Worm (Caenorhabditis elegans): Measurements from ENCODE around the gene W01A11.1.
A peak's percentile ranks its signal among the peaks of the same experiment; 100 is the strongest.

The W01A11.1 gene

ce11 chrV:6498903-6499302 is at the start of gene W01A11.1:
W01A11.1 (plus strand) TSS chrV:6499224.
- TF ChIP-seq blmp-1 (tag; optimal IDR thresholded peaks at IDR 0.05; ENCODE audit: insufficient read depth): no peak
- TF ChIP-seq gmeb-1 (tag; optimal IDR thresholded peaks at IDR 0.05): no peak
- no peak for TF ChIP-seq sem-4 (tag; optimal IDR thresholded peaks at IDR 0.05)
- TF ChIP-seq nhr-10 (tag; optimal IDR thresholded peaks at IDR 0.05): no peak
- TF ChIP-seq ztf-4 (tag; optimal IDR thresholded peaks at IDR 0.05): no peak
- no peak for TF ChIP-seq sma-3 (GFP tag; optimal IDR thresholded peaks at IDR 0.05)
- TF ChIP-seq aly-2 (tag; optimal IDR thresholded peaks at IDR 0.05): no peak
- no peak for TF ChIP-seq sma-9 (GFP tag; optimal IDR thresholded peaks at IDR 0.05)
- TF ChIP-seq sma-9 (tag; optimal IDR thresholded peaks at IDR 0.05): no peak
- TF ChIP-seq lsy-2 (tag; optimal IDR thresholded peaks at IDR 0.05): no peak
- no peak for TF ChIP-seq ama-1 (optimal IDR thresholded peaks at IDR 0.05)
- TF ChIP-seq C34F6.9 (tag; optimal IDR thresholded peaks at IDR 0.05): no peak
- no peak for TF ChIP-seq fos-1 (tag; optimal IDR thresholded peaks at IDR 0.05)
- TF ChIP-seq lin-11 (tag; optimal IDR thresholded peaks at IDR 0.05): no peak
- no peak for TF ChIP-seq unc-39 (tag; optimal IDR thresholded peaks at IDR 0.05)
- TF ChIP-seq nhr-77 (tag; optimal IDR thresholded peaks at IDR 0.05): no peak
- TF ChIP-seq nhr-21 (tag; optimal IDR thresholded peaks at IDR 0.05): no peak
- no peak for TF ChIP-seq nhr-23 (tag; optimal IDR thresholded peaks at IDR 0.05)

DNA sequence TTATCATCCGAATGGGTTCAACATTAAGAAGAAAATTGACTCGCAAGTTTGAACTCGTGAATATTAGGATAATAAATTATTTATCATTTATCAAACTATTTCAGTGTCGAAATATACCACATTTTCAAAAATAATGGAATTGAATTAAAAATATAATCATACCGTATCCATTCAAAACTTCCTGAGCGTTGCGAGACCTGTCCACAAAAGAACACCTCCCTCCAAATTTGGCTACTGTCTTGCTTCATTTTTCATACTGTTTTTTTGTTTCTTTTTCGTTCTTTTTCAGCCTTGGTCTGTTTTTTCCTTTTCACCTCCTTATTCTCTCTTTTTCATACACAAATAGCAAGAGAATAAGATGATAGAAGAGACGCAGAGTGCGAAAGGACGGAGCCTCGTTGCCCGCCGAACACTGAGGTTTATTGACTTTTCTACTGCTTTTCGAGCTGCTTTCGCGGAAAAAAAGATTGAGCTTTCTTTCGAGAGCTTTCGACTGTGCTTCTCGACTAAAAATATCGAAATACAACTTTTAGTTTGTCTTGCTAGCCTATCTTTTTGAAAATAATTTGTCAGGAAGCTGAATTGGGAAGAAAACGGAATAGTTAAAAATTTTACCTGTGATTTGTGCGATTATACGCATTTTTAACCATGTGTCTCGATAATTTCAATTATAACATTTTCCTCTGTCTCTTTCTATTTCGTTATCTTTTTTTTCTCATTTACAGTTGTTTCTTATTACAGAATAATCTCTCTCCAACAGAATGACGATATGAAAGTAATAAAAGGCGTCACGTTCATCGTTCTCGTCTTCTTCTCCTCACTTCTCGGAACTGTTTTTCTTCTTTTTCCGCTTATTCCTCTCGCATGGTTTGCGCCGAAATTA is 48.7 kb upstream of the W01A11.1 start, which contains the start of gene acl-8:
Gene acl-8 (plus strand): TSS at position 742 of the 883 bp plus-strand sequence.
- no peak for TF ChIP-seq dmd-4 (tag; optimal IDR thresholded peaks at IDR 0.05)
- TF ChIP-seq nhr-10 (tag; optimal IDR thresholded peaks at IDR 0.05): no peak
- peak; percentile 41 for TF ChIP-seq crh-2 (tag; optimal IDR thresholded peaks at IDR 0.05)
- TF ChIP-seq blmp-1 (tag; optimal IDR thresholded peaks at IDR 0.05; ENCODE audit: insufficient read depth): no peak
- TF ChIP-seq zag-1 (tag; optimal IDR thresholded peaks at IDR 0.05): no peak
- TF ChIP-seq fos-1 (tag; optimal IDR thresholded peaks at IDR 0.05): peak; percentile 40
- TF ChIP-seq ceh-82 (tag; optimal IDR thresholded peaks at IDR 0.05): no peak
- TF ChIP-seq nhr-237 (tag; optimal IDR thresholded peaks at IDR 0.05): no peak

ce11 chrV:6453122-6453521 is 45.9 kb upstream of the W01A11.1 start, which contains the start of gene acl-9:
acl-9 (plus strand) TSS chrV:6453226.
- TF ChIP-seq lin-11 (tag; optimal IDR thresholded peaks at IDR 0.05): no peak
- no peak for TF ChIP-seq mdl-1 (tag; optimal IDR thresholded peaks at IDR 0.05)
- no peak for TF ChIP-seq ama-1 (optimal IDR thresholded peaks at IDR 0.05)
- no peak for TF ChIP-seq dmd-4 (tag; optimal IDR thresholded peaks at IDR 0.05)
- no peak for TF ChIP-seq R02D3.7 (tag; optimal IDR thresholded peaks at IDR 0.05)
- TF ChIP-seq nhr-12 (tag; optimal IDR thresholded peaks at IDR 0.05): no peak
- no peak for TF ChIP-seq aly-2 (tag; optimal IDR thresholded peaks at IDR 0.05)
- no peak for TF ChIP-seq mbf-1 (tag; optimal IDR thresholded peaks at IDR 0.05)
- no peak for TF ChIP-seq F13H6.1 (tag; optimal IDR thresholded peaks at IDR 0.05)
- no peak for TF ChIP-seq nhr-23 (tag; optimal IDR thresholded peaks at IDR 0.05)
- no peak for TF ChIP-seq nhr-11 (tag; optimal IDR thresholded peaks at IDR 0.05)
- no peak for TF ChIP-seq unc-55 (GFP tag; optimal IDR thresholded peaks at IDR 0.05)
- no peak for TF ChIP-seq skn-1 (tag; optimal IDR thresholded peaks at IDR 0.05)
- no peak for TF ChIP-seq C34F6.9 (tag; optimal IDR thresholded peaks at IDR 0.05)
- TF ChIP-seq elt-3 (tag; optimal IDR thresholded peaks at IDR 0.05): no peak
- TF ChIP-seq nhr-6 (tag; optimal IDR thresholded peaks at IDR 0.05): no peak

- no peak for TF ChIP-seq nhr-10 (tag; optimal IDR thresholded peaks at IDR 0.05)
- TF ChIP-seq sma-9 (GFP tag; optimal IDR thresholded peaks at IDR 0.05): no peak
- no peak for TF ChIP-seq sma-9 (tag; optimal IDR thresholded peaks at IDR 0.05)
- TF ChIP-seq F13H6.1 (tag; optimal IDR thresholded peaks at IDR 0.05): peak; percentile 5
- TF ChIP-seq sem-4 (tag; optimal IDR thresholded peaks at IDR 0.05): no peak
- no peak for TF ChIP-seq nhr-25 (tag; optimal IDR thresholded peaks at IDR 0.05)
- TF ChIP-seq ceh-82 (tag; optimal IDR thresholded peaks at IDR 0.05): no peak
- no peak for TF ChIP-seq lin-13 (GFP tag; optimal IDR thresholded peaks at IDR 0.05)
These were observed 42.1 kb upstream of the W01A11.1 start for ce11 chrV:6456903-6457302.
